Comparison of ENCODE assay signal across 2 fruit fly cellular contexts in the genomic region with DNA sequence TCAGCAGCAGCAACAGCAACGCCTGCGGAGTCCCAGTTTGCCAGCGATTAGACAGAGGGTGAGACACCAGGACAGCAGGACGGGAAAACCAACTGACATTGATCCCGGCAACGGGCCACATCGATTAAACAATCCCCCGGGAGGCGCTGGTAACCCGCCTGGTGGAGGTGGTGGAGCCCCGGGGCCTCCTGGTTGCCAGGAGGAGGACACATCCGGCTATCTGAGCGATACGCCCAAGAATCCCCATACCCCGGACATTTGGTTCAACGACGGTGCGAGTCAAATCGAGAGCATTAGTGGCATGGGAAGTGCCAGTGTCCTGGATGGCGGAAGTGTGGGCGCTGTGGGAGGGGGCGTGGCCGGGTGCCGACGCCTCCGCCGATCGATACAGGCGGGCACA.
A peak's percentile ranks its signal among the peaks of the same experiment; 100 is the strongest.
TF ChIP-seq lines count a peak whose summit lies in the region.

No protein-coding gene starts in this region.

- TF ChIP-seq CTCF in whole organism, embryonic (GFP tag; optimal IDR thresholded peaks at IDR 0.05; lab: Kevin White, UChicago), result no peak

TF ChIP-seq in whole organism, embryonic, 481 proteins besides CTCF, POLR2A, EP300 and RAD21:
- 0 out of 3 replicates have a peak, but pooled peaks have one; percentile 14 for TF ChIP-seq zen2 (GFP tag; IDR thresholded peaks at IDR 0.05; lab: Robert Waterston, UW; ENCODE audit: partially characterized antibody)
- no peak for TF ChIP-seq CG11093 (GFP tag; IDR thresholded peaks at IDR 0.05; lab: Robert Waterston, UW)
- TF ChIP-seq CG3281 (GFP tag; optimal IDR thresholded peaks at IDR 0.05; lab: Kevin White, UChicago), result no peak
- TF ChIP-seq CG31388 (GFP tag; optimal IDR thresholded peaks at IDR 0.05; lab: Kevin White, UChicago), result no peak
- no peak for TF ChIP-seq Lim3 (GFP tag; IDR thresholded peaks at IDR 0.05; lab: Robert Waterston, UW)
- no peak for TF ChIP-seq CG12391 (tag; optimal IDR thresholded peaks at IDR 0.05; lab: Kevin White, UChicago)
- no peak for TF ChIP-seq Fer3 (tag; optimal IDR thresholded peaks at IDR 0.05; lab: Kevin White, UChicago)
- TF ChIP-seq Hr78 (GFP tag; optimal IDR thresholded peaks at IDR 0.05; lab: Kevin White, UChicago), result no peak
- TF ChIP-seq CG1529 (GFP tag; optimal IDR thresholded peaks at IDR 0.05; lab: Kevin White, UChicago), result no peak
- no peak for TF ChIP-seq Abd-B (GFP tag; optimal IDR thresholded peaks at IDR 0.05; lab: Kevin White, UChicago)
- TF ChIP-seq btn (GFP tag; optimal IDR thresholded peaks at IDR 0.05; lab: Kevin White, UChicago), result no peak
- TF ChIP-seq CG10979 (tag; optimal IDR thresholded peaks at IDR 0.05; lab: Kevin White, UChicago), result no peak
- peak; percentile 67 for TF ChIP-seq Hr39 (optimal IDR thresholded peaks at IDR 0.05; lab: Kevin White, UChicago)
- no peak for TF ChIP-seq CG11398 (GFP tag; optimal IDR thresholded peaks at IDR 0.05; lab: Kevin White, UChicago)
- TF ChIP-seq CG10274 (GFP tag; optimal IDR thresholded peaks at IDR 0.05; lab: Kevin White, UChicago), result no peak
- TF ChIP-seq sug (tag; optimal IDR thresholded peaks at IDR 0.05; lab: Kevin White, UChicago), result no peak
- TF ChIP-seq Ets65A (GFP tag; lab: Kevin White, UChicago), result peak; percentile 49
- TF ChIP-seq klu (GFP tag; IDR thresholded peaks at IDR 0.05; lab: Robert Waterston, UW), result no peak
TF ChIP-seq in whole organism, embryonic: peak in this region for 3.

TF ChIP-seq in whole organism, wandering third instar larva, 38 proteins besides CTCF, POLR2A, EP300 and RAD21:
- TF ChIP-seq Dfd (GFP tag; optimal IDR thresholded peaks at IDR 0.05; lab: Kevin White, UChicago) (peak; percentile 75), lola (GFP tag; optimal IDR thresholded peaks at IDR 0.05; lab: Kevin White, UChicago) (no peak), Rel (GFP tag; optimal IDR thresholded peaks at IDR 0.05; lab: Kevin White, UChicago) (no peak), Rel (tag; optimal IDR thresholded peaks at IDR 0.05; lab: Kevin White, UChicago) (no peak)

Comparison
In these comparisons a context has a peak if more than half of its experiments do, and no peak if none do; other contexts are left out.
1. Of the 10 proteins assayed by ChIP-seq in both whole organism, embryonic and whole organism, wandering third instar larva: peak only in whole organism, embryonic: none; only in whole organism, wandering third instar larva: Dfd; in both: none; in neither: 9.